Fruit fly (Drosophila melanogaster) whole organism, embryonic: ENCODE measurements around the gene Sap30.

ENCODE experiments used
- CG11085 ChIP-seq: fragments of 200-800 bp; sonication (Bioruptor generic); IDR thresholded peaks from 2 replicates; pipeline ENCODE4 v1.3.6; 2022; ENCODE audit warnings: missing biosample characterization, missing genetic modification characterization
- CG11456 ChIP-seq: fragments of 200-800 bp; sonication (Bioruptor generic); IDR thresholded peaks from 3 replicates; pipeline ENCODE4 v1.3.6; 2022; ENCODE audit warnings: missing biosample characterization, missing genetic modification characterization
- CG12236 ChIP-seq: fragments of 200-800 bp; sonication (Bioruptor generic); optimal IDR thresholded peaks from 2 replicates; lab custom pipeline; 2016; ENCODE audit warnings: missing biosample characterization, missing genetic modification characterization
- CG1233 ChIP-seq: fragments of 200-800 bp; sonication (Bioruptor generic); optimal IDR thresholded peaks from 4 replicates; lab custom pipeline; 2018; ENCODE audit warnings: missing biosample characterization, mild to moderate bottlenecking, missing genetic modification characterization
- CG12769 ChIP-seq: fragments of 200-800 bp; sonication (Bioruptor generic); optimal IDR thresholded peaks from 2 replicates; lab custom pipeline; 2019; ENCODE audit warnings: missing biosample characterization, mild to moderate bottlenecking, missing genetic modification characterization, moderate library complexity
- CG13123 ChIP-seq: fragments of 200-800 bp; sonication (Bioruptor generic); optimal IDR thresholded peaks from 2 replicates; lab custom pipeline; 2016; ENCODE audit warnings: missing biosample characterization, missing genetic modification characterization
- CG13287 ChIP-seq: fragments of 200-800 bp; sonication (Bioruptor generic); IDR thresholded peaks from 2 replicates; pipeline ENCODE4 v1.3.6; 2022; ENCODE audit warnings: missing biosample characterization, missing genetic modification characterization; ENCODE audit not compliant: partially characterized antibody
- CG13894 ChIP-seq: fragments of 200-800 bp; sonication (Bioruptor generic); optimal IDR thresholded peaks from 3 replicates; lab custom pipeline; 2018; ENCODE audit warnings: missing biosample characterization, mild to moderate bottlenecking, missing genetic modification characterization, moderate library complexity
- CG1529 ChIP-seq: fragments of 200-800 bp; sonication (Bioruptor generic); optimal IDR thresholded peaks from 3 replicates; lab custom pipeline; 2018; ENCODE audit warnings: missing biosample characterization, missing genetic modification characterization
- CG1602 ChIP-seq: fragments of 200-800 bp; sonication (Bioruptor generic); optimal IDR thresholded peaks from 3 replicates; lab custom pipeline; 2016; ENCODE audit warnings: missing biosample characterization, missing genetic modification characterization
- CG18599 ChIP-seq: fragments of 200-800 bp; sonication (Bioruptor generic); optimal IDR thresholded peaks from 3 replicates; lab custom pipeline; 2017; ENCODE audit warnings: missing biosample characterization, missing genetic modification characterization, mild to moderate bottlenecking, moderate library complexity, missing genetic modification reagents
- CG33557 ChIP-seq: fragments of 200-800 bp; sonication (Bioruptor generic); optimal IDR thresholded peaks from 2 replicates; lab custom pipeline; 2019; ENCODE audit warnings: missing biosample characterization, mild to moderate bottlenecking, missing genetic modification characterization, moderate library complexity
- CG42726 ChIP-seq: fragments of 200-800 bp; sonication (Bioruptor generic); IDR thresholded peaks from 2 replicates; pipeline ENCODE4 v1.3.6; 2022; ENCODE audit warnings: missing biosample characterization, missing genetic modification characterization; ENCODE audit not compliant: partially characterized antibody
- CG4282 ChIP-seq: fragments of 200-800 bp; sonication (Bioruptor generic); optimal IDR thresholded peaks from 2 replicates; lab custom pipeline; 2016; ENCODE audit warnings: missing biosample characterization, missing genetic modification characterization
- CG43689 ChIP-seq: fragments of 200-800 bp; sonication (Bioruptor generic); IDR thresholded peaks from 2 replicates; pipeline ENCODE4 v1.3.6; 2022; ENCODE audit warnings: missing biosample characterization, missing genetic modification characterization
- CG4424 ChIP-seq: fragments of 200-800 bp; sonication (Bioruptor generic); optimal IDR thresholded peaks from 3 replicates; lab custom pipeline; 2016; ENCODE audit warnings: missing biosample characterization, missing genetic modification characterization
- CG4617 ChIP-seq: fragments of 200-800 bp; sonication (Bioruptor generic); optimal IDR thresholded peaks from 3 replicates; lab custom pipeline; 2016; ENCODE audit warnings: missing biosample characterization, missing genetic modification characterization, borderline replicate concordance
- CG5245 ChIP-seq: fragments of 200-800 bp; sonication (Bioruptor generic); optimal IDR thresholded peaks from 3 replicates; lab custom pipeline; 2016; ENCODE audit warnings: missing biosample characterization, missing genetic modification characterization
- CG7987 ChIP-seq: fragments of 200-800 bp; sonication (Bioruptor generic); optimal IDR thresholded peaks from 2 replicates; lab custom pipeline; 2018; ENCODE audit warnings: missing biosample characterization, mild to moderate bottlenecking, missing genetic modification characterization, moderate library complexity
- CG8359 ChIP-seq: fragments of 200-800 bp; sonication (Bioruptor generic); optimal IDR thresholded peaks from 2 replicates; lab custom pipeline; 2017; ENCODE audit warnings: missing biosample characterization, mild to moderate bottlenecking, missing genetic modification characterization, borderline replicate concordance
- CG8765 ChIP-seq: fragments of 200-800 bp; sonication (Bioruptor generic); IDR thresholded peaks from 2 replicates; pipeline ENCODE4 v1.3.6; 2022; ENCODE audit warnings: missing biosample characterization, missing genetic modification characterization
- CG9215 ChIP-seq: fragments of 200-800 bp; sonication (Bioruptor generic); IDR thresholded peaks from 2 replicates; pipeline ENCODE4 v1.3.6; 2022; ENCODE audit warnings: missing biosample characterization, missing genetic modification characterization
- CG9817 ChIP-seq: fragments of 200-800 bp; sonication (Bioruptor generic); optimal IDR thresholded peaks from 2 replicates; lab custom pipeline; 2018; ENCODE audit warnings: missing biosample characterization, mild to moderate bottlenecking, missing genetic modification characterization, moderate library complexity
- Chrac-16 ChIP-seq: fragments of 200-800 bp; sonication (Bioruptor generic); optimal IDR thresholded peaks from 3 replicates; lab custom pipeline; 2016; ENCODE audit warnings: missing biosample characterization, missing genetic modification characterization
- E2f2 ChIP-seq: fragments of 200-800 bp; sonication (Bioruptor generic); IDR thresholded peaks from 2 replicates; pipeline ENCODE4 v1.3.6; 2022; ENCODE audit warnings: missing biosample characterization, missing genetic modification characterization
- Eip74EF ChIP-seq, 2 experiments: fragments of 200-800 bp in 1 of 2; fragments of >200 bp in 1 of 2; sonication (Bioruptor generic) in 1 of 2; optimal IDR thresholded peaks; 2 replicates each; lab custom pipeline; 2017 to 2019; ENCODE audit warnings: missing biosample characterization in 2 of 2, missing genetic modification characterization in 2 of 2, mild to moderate bottlenecking in 1 of 2, moderate library complexity in 1 of 2
- Elba2 ChIP-seq: fragments of 200-800 bp; sonication (Bioruptor generic); optimal IDR thresholded peaks from 3 replicates; lab custom pipeline; 2016; ENCODE audit warnings: missing biosample characterization, missing genetic modification characterization
- Ets97D ChIP-seq: fragments of 200-800 bp; sonication (Bioruptor generic); optimal IDR thresholded peaks from 3 replicates; lab custom pipeline; 2016; ENCODE audit warnings: missing biosample characterization, missing genetic modification characterization
- HLH4C ChIP-seq: fragments of 200-800 bp; sonication (Bioruptor generic); IDR thresholded peaks from 3 replicates; pipeline ENCODE4 v1.3.6; 2022; ENCODE audit warnings: missing biosample characterization, missing genetic modification characterization; ENCODE audit not compliant: partially characterized antibody
- Hey ChIP-seq: fragments of 200-800 bp; sonication (Bioruptor generic); optimal IDR thresholded peaks from 3 replicates; lab custom pipeline; 2018; ENCODE audit warnings: missing biosample characterization, mild to moderate bottlenecking, missing genetic modification characterization
- Lpt ChIP-seq: fragments of >200 bp; optimal IDR thresholded peaks from 2 replicates; lab custom pipeline; 2018; ENCODE audit warnings: missing biosample characterization, missing genetic modification characterization
- MESR4 ChIP-seq: fragments of 200-800 bp; sonication (Bioruptor generic); optimal IDR thresholded peaks from 2 replicates; lab custom pipeline; 2018; ENCODE audit warnings: missing biosample characterization, mild to moderate bottlenecking, missing genetic modification characterization, moderate library complexity
- MTF-1 ChIP-seq: fragments of 200-800 bp; sonication (Bioruptor generic); optimal IDR thresholded peaks from 2 replicates; lab custom pipeline; 2018; ENCODE audit warnings: missing biosample characterization, mild to moderate bottlenecking, missing genetic modification characterization, borderline replicate concordance
- Mes4 ChIP-seq: fragments of 200-800 bp; sonication (Bioruptor generic); optimal IDR thresholded peaks from 2 replicates; lab custom pipeline; 2016; ENCODE audit warnings: missing biosample characterization, missing genetic modification characterization
- Sox100B ChIP-seq: fragments of 200-800 bp; sonication (Bioruptor generic); optimal IDR thresholded peaks from 3 replicates; lab custom pipeline; 2018; ENCODE audit warnings: missing biosample characterization, mild to moderate bottlenecking, missing genetic modification characterization
- Spps ChIP-seq: fragments of 200-800 bp; sonication (Bioruptor generic); optimal IDR thresholded peaks from 2 replicates; lab custom pipeline; 2018; ENCODE audit warnings: missing biosample characterization, mild to moderate bottlenecking, missing genetic modification characterization
- ash1 ChIP-seq: fragments of 200-800 bp; sonication (Bioruptor generic); optimal IDR thresholded peaks from 2 replicates; lab custom pipeline; 2018; ENCODE audit warnings: missing biosample characterization, mild to moderate bottlenecking, missing genetic modification characterization
- btn ChIP-seq: fragments of 200-800 bp; sonication (Bioruptor generic); optimal IDR thresholded peaks from 2 replicates; lab custom pipeline; 2016; ENCODE audit warnings: missing biosample characterization, missing genetic modification characterization
- cg ChIP-seq: fragments of 200-800 bp; sonication (Bioruptor generic); optimal IDR thresholded peaks from 3 replicates; lab custom pipeline; 2019; ENCODE audit warnings: missing biosample characterization, mild to moderate bottlenecking, missing genetic modification characterization, moderate library complexity
- esg ChIP-seq: fragments of 200-800 bp; sonication (Bioruptor generic); conservative IDR thresholded peaks from 2 replicates; pipeline ENCODE4 v1.3.6; 2022; ENCODE audit warnings: missing biosample characterization, missing genetic modification characterization
- gce ChIP-seq: fragments of 200-800 bp; sonication (Bioruptor generic); IDR thresholded peaks from 3 replicates; pipeline ENCODE4 v1.3.6; 2022; ENCODE audit warnings: missing biosample characterization, missing genetic modification characterization
- gsb ChIP-seq: fragments of 200-800 bp; sonication (Bioruptor generic); IDR thresholded peaks from 2 replicates; pipeline ENCODE4 v1.3.6; 2022; ENCODE audit warnings: missing biosample characterization, missing genetic modification characterization
- gt ChIP-seq: fragments of 200-800 bp; sonication (Bioruptor generic); IDR thresholded peaks from 2 replicates; pipeline ENCODE4 v1.3.6; 2022; ENCODE audit warnings: missing biosample characterization, missing genetic modification characterization
- her ChIP-seq: fragments of 200-800 bp; sonication (Bioruptor generic); optimal IDR thresholded peaks from 2 replicates; lab custom pipeline; 2016; ENCODE audit warnings: missing biosample characterization, missing genetic modification characterization
- lmd ChIP-seq: fragments of 200-800 bp; sonication (Bioruptor generic); IDR thresholded peaks from 2 replicates; pipeline ENCODE4 v1.3.6; 2022; ENCODE audit warnings: missing biosample characterization, missing genetic modification characterization
- luna ChIP-seq: fragments of 200-800 bp; sonication (Bioruptor generic); optimal IDR thresholded peaks from 2 replicates; lab custom pipeline; 2016; ENCODE audit warnings: missing biosample characterization, missing genetic modification characterization
- sens-2 ChIP-seq: fragments of 200-800 bp; sonication (Bioruptor generic); IDR thresholded peaks from 2 replicates; pipeline ENCODE4 v1.3.6; 2022; ENCODE audit warnings: missing biosample characterization, missing genetic modification characterization
- sna ChIP-seq: fragments of 200-800 bp; sonication (Bioruptor generic); IDR thresholded peaks from 2 replicates; pipeline ENCODE4 v1.3.6; 2022; ENCODE audit warnings: missing biosample characterization, missing genetic modification characterization; ENCODE audit not compliant: partially characterized antibody
- zf30C ChIP-seq: fragments of 200-800 bp; sonication (Bioruptor generic); optimal IDR thresholded peaks from 3 replicates; lab custom pipeline; 2018; ENCODE audit warnings: missing biosample characterization, mild to moderate bottlenecking, missing genetic modification characterization

Gene Sap30

DNA sequence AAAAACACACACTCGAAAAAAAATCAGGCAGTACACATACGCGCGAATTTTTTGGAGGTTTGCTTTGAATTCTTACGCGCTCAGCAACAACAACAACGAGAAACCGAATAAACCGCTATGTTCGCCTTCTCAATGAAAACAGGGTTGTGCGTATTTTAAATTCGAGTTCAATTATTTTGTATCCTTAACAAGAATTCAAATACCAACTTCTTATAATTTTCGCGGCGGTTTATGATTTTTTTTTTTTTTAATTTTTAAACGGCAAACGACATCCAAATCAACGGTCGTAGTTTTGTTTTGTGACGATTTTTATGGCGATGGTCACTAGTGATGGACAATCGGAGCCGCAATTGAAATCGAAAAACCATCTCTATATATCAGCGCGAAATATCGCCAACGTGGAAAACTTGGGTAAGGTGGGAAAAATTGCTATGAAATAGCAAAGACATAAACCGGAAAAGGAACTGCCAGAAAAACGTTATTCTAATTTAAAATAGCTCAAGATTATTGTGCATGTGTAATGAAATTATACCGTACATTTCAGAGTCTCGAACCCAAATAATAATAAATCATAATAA, 35.4 kb upstream of the Sap30 start, which contains the start of gene goe (continued):
- TF ChIP-seq CG33557 (GFP tag; lab: Kevin White, UChicago) (peak; percentile 65), btn (peak; percentile 57), Elba2 (GFP tag; lab: Kevin White, UChicago) (peak; percentile 13), CG42726 (GFP tag; lab: Robert Waterston, UW) (peak; percentile 95), CG9215 (GFP tag; lab: Robert Waterston, UW) (peak; percentile 75), CG4424 (GFP tag; lab: Kevin White, UChicago) (peak; percentile 70), MTF-1 (GFP tag; lab: Kevin White, UChicago) (peak; percentile 81), CG12769 (tag; lab: Kevin White, UChicago) (peak; percentile 81), CG4282 (peak; percentile 80), CG1529 (peak; percentile 6), luna (peak; percentile 89), CG13287 (GFP tag; lab: Robert Waterston, UW) (peak; percentile 93), her (GFP tag; lab: Kevin White, UChicago) (peak; percentile 79), Lpt (GFP tag; lab: Kevin White, UChicago) (no peak), esg (GFP tag; lab: Robert Waterston, UW) (peak; percentile 24; the same call in 1 of the 2 replicates), CG8359 (GFP tag; lab: Kevin White, UChicago) (no peak), MESR4 (GFP tag; lab: Kevin White, UChicago) (peak; percentile 21), CG5245 (peak; percentile 33), ash1 (peak; percentile 59), CG11085 (peak; percentile 86), zf30C (GFP tag; lab: Kevin White, UChicago) (no peak), sens-2 (GFP tag; lab: Robert Waterston, UW) (peak; percentile 70), CG12236 (GFP tag; lab: Kevin White, UChicago) (peak; percentile 81), CG18599 (GFP tag; lab: Kevin White, UChicago) (peak; percentile 73), CG1233 (GFP tag; lab: Kevin White, UChicago) (peak; percentile 76), CG11456 (GFP tag; lab: Robert Waterston, UW) (peak; percentile 89), cg (peak; percentile 53), CG13894 (peak; percentile 70), CG13123 (GFP tag; lab: Kevin White, UChicago) (peak; percentile 81), Eip74EF (GFP tag; optimal IDR thresholded peaks at IDR 0.05; lab: Kevin White, UChicago) (peak in 1 of 2 experiments; percentile 3), CG7987 (GFP tag; lab: Kevin White, UChicago) (peak; percentile 83), Sox100B (GFP tag; lab: Kevin White, UChicago) (peak; percentile 29), Mes4 (GFP tag; lab: Kevin White, UChicago) (peak; percentile 85), sna (GFP tag; lab: Robert Waterston, UW) (peak; percentile 79; the same call in 1 of the 2 replicates), lmd (GFP tag; lab: Robert Waterston, UW) (peak; percentile 73), Chrac-16 (GFP tag; lab: Kevin White, UChicago) (peak; percentile 76), Spps (tag; lab: Kevin White, UChicago) (no peak), CG8765 (peak; percentile 63), CG43689 (GFP tag; lab: Robert Waterston, UW) (peak; percentile 74), E2f2 (GFP tag; lab: Robert Waterston, UW) (peak; percentile 83), HLH4C (GFP tag; lab: Robert Waterston, UW) (peak; percentile 70), CG4617 (GFP tag; lab: Kevin White, UChicago) (peak; percentile 25), CG9817 (peak; percentile 84), gce (peak; percentile 66; the same call in 2 of the 3 replicates), gsb (0 out of 2 replicates have a peak, but pooled peaks have one; percentile 27), gt (GFP tag; lab: Robert Waterston, UW) (peak; percentile 22; the same call in 1 of the 2 replicates), Ets97D (GFP tag; lab: Kevin White, UChicago) (peak; percentile 100), Hey (peak; percentile 64), CG1602 (GFP tag; lab: Kevin White, UChicago) (peak; percentile 70)
